Worm (Caenorhabditis elegans) whole organism, L1 larva: ENCODE results near the gene edg-1.

Source experiments
- C04F5.9 ChIP-seq: sonication (generic microtip); optimal IDR thresholded peaks from 2 replicates; lab custom pipeline; 2016; ENCODE audit warnings: missing genetic modification characterization, missing compliant biosample characterization
- C34B4.2 ChIP-seq: sonication (generic microtip); optimal IDR thresholded peaks from 2 replicates; lab custom pipeline; 2017; ENCODE audit warnings: mild to moderate bottlenecking, missing genetic modification characterization, missing compliant biosample characterization
- Y116A8C.19 ChIP-seq: sonication (generic microtip); optimal IDR thresholded peaks from 2 replicates; lab custom pipeline; 2016; ENCODE audit warnings: missing compliant biosample characterization, missing genetic modification characterization, borderline replicate concordance
- aha-1 ChIP-seq: fragments of 150-350 bp; optimal IDR thresholded peaks from 2 replicates; lab custom pipeline; 2014; ENCODE audit warnings: missing biosample characterization, missing genetic modification characterization
- blmp-1 ChIP-seq: fragments of 150-350 bp; optimal IDR thresholded peaks from 2 replicates; lab custom pipeline; 2014; ENCODE audit warnings: missing biosample characterization, missing genetic modification characterization
- ceh-8 ChIP-seq: fragments of 200-800 bp; sonication (Bioruptor generic); optimal IDR thresholded peaks from 2 replicates; lab custom pipeline; 2018; ENCODE audit warnings: mild to moderate bottlenecking, missing genetic modification characterization, moderate library complexity, missing compliant biosample characterization
- ceh-82 ChIP-seq, 3 experiments: fragments of 150-350 bp in 1 of 3; sonication (generic microtip) in 2 of 3; optimal IDR thresholded peaks; 2 replicates each; lab custom pipeline; 2014 to 2017; ENCODE audit warnings: missing biosample characterization in 3 of 3, missing genetic modification characterization in 3 of 3
- ceh-88 ChIP-seq: fragments of 200-800 bp; sonication (Bioruptor generic); IDR thresholded peaks from 2 replicates; pipeline ENCODE4 v1.3.6; 2022; ENCODE audit warnings: missing genetic modification characterization, missing compliant biosample characterization
- efl-1 ChIP-seq, 4 experiments: fragments of 150-350 bp; optimal IDR thresholded peaks in 3 of 4; peaks in 1 of 4; 1 replicate in 1 of 4; 2 replicates in 3 of 4; lab custom pipeline; 2014; ENCODE audit warnings: missing biosample characterization in 2 of 4, missing genetic modification characterization in 2 of 4, missing genetic modification reagents in 2 of 4
- egl-27 ChIP-seq, 2 experiments: fragments of 150-350 bp in 1 of 2; sonication (generic microtip); optimal IDR thresholded peaks; 3 replicates each; lab custom pipeline; 2017 to 2018; ENCODE audit warnings: missing biosample characterization in 2 of 2, missing genetic modification characterization in 2 of 2, missing genetic modification reagents in 2 of 2
- ets-5 ChIP-seq: fragments of 200-800 bp; sonication (Bioruptor generic); IDR thresholded peaks from 2 replicates; pipeline ENCODE4 v1.3.6; 2022; ENCODE audit warnings: missing genetic modification characterization, missing compliant biosample characterization
- fkh-10 ChIP-seq: sonication (generic microtip); optimal IDR thresholded peaks from 2 replicates; lab custom pipeline; 2017; ENCODE audit warnings: missing biosample characterization, missing genetic modification reagents, missing genetic modification characterization
- hpl-2 ChIP-seq: fragments of 150-350 bp; optimal IDR thresholded peaks from 2 replicates; lab custom pipeline; 2014; ENCODE audit warnings: missing biosample characterization, missing genetic modification reagents, missing genetic modification characterization
- lin-13 ChIP-seq: fragments of 150-350 bp; optimal IDR thresholded peaks from 2 replicates; lab custom pipeline; 2014; ENCODE audit warnings: missing biosample characterization, missing genetic modification reagents, missing genetic modification characterization
- lin-14 ChIP-seq: fragments of 200-800 bp; sonication (Bioruptor generic); optimal IDR thresholded peaks from 2 replicates; lab custom pipeline; 2018; ENCODE audit warnings: mild to moderate bottlenecking, missing genetic modification characterization, moderate library complexity, missing compliant biosample characterization
- lin-39 ChIP-seq: fragments of 150-350 bp; optimal IDR thresholded peaks from 2 replicates; lab custom pipeline; 2014; ENCODE audit warnings: missing biosample characterization, missing genetic modification reagents, missing genetic modification characterization
- lsy-2 ChIP-seq, 2 experiments: fragments of 150-350 bp; optimal IDR thresholded peaks; 2 replicates each; lab custom pipeline; 2014; ENCODE audit warnings: missing biosample characterization in 2 of 2, missing genetic modification characterization in 2 of 2
- mab-9 ChIP-seq: fragments of 200-800 bp; sonication (Bioruptor generic); IDR thresholded peaks from 2 replicates; pipeline ENCODE4 v1.3.6; 2022; ENCODE audit warnings: missing genetic modification reagents, missing genetic modification characterization, missing compliant biosample characterization
- mdl-1 ChIP-seq, 2 experiments: fragments of 150-350 bp; optimal IDR thresholded peaks; 2 replicates each; lab custom pipeline; 2014 to 2017; ENCODE audit warnings: missing biosample characterization in 2 of 2, missing genetic modification characterization in 2 of 2, inconsistent platforms in 1 of 2
- mep-1 ChIP-seq: fragments of 150-350 bp; optimal IDR thresholded peaks from 2 replicates; lab custom pipeline; 2014; ENCODE audit warnings: missing biosample characterization, missing genetic modification characterization
- nhr-20 ChIP-seq: sonication (generic microtip); optimal IDR thresholded peaks from 2 replicates; lab custom pipeline; 2016; ENCODE audit warnings: mild to moderate bottlenecking, missing genetic modification characterization, missing compliant biosample characterization
- nhr-71 ChIP-seq: sonication (generic microtip); optimal IDR thresholded peaks from 2 replicates; lab custom pipeline; 2016; ENCODE audit warnings: mild to moderate bottlenecking, missing genetic modification characterization, moderate library complexity, missing compliant biosample characterization
- nhr-77 ChIP-seq: fragments of 150-350 bp; optimal IDR thresholded peaks from 2 replicates; lab custom pipeline; 2014; ENCODE audit warnings: missing biosample characterization, missing genetic modification characterization
- nhr-84 ChIP-seq: sonication (generic microtip); optimal IDR thresholded peaks from 2 replicates; lab custom pipeline; 2017; ENCODE audit warnings: missing biosample characterization, missing genetic modification characterization
- nhr-85 ChIP-seq: sonication (generic microtip); peaks from one replicate; lab custom pipeline; 2016; ENCODE audit warnings: missing genetic modification characterization, inconsistent platforms, missing compliant biosample characterization
- pax-3 ChIP-seq: fragments of 200-800 bp; sonication (Bioruptor generic); optimal IDR thresholded peaks from 2 replicates; lab custom pipeline; 2018; ENCODE audit warnings: mild to moderate bottlenecking, missing genetic modification characterization, moderate library complexity, missing compliant biosample characterization
- skn-1 ChIP-seq: fragments of 150-350 bp; optimal IDR thresholded peaks from 2 replicates; lab custom pipeline; 2014; ENCODE audit warnings: missing biosample characterization, missing genetic modification characterization
- snu-23 ChIP-seq: sonication (generic microtip); optimal IDR thresholded peaks from 2 replicates; lab custom pipeline; 2016; ENCODE audit warnings: missing genetic modification characterization, missing compliant biosample characterization
- sox-4 ChIP-seq: sonication (generic microtip); optimal IDR thresholded peaks from 2 replicates; lab custom pipeline; 2016; ENCODE audit warnings: missing genetic modification characterization, missing compliant biosample characterization
- sptf-1 ChIP-seq: fragments of 150-350 bp; optimal IDR thresholded peaks from 2 replicates; lab custom pipeline; 2014; ENCODE audit warnings: missing biosample characterization, missing genetic modification characterization
- swsn-7 ChIP-seq: sonication (generic microtip); optimal IDR thresholded peaks from 2 replicates; lab custom pipeline; 2016; ENCODE audit warnings: missing genetic modification characterization, missing compliant biosample characterization
- tbx-2 ChIP-seq: sonication (generic microtip); optimal IDR thresholded peaks from 2 replicates; lab custom pipeline; 2016; ENCODE audit warnings: missing genetic modification characterization, missing compliant biosample characterization
- unc-130 ChIP-seq: fragments of 150-350 bp; optimal IDR thresholded peaks from 2 replicates; lab custom pipeline; 2017; ENCODE audit warnings: missing biosample characterization, missing genetic modification characterization, inconsistent platforms
- unc-30 ChIP-seq: sonication (generic microtip); optimal IDR thresholded peaks from 2 replicates; lab custom pipeline; 2017; ENCODE audit warnings: missing biosample characterization, missing genetic modification characterization
- unc-98 ChIP-seq: fragments of 200-800 bp; sonication (Bioruptor generic); IDR thresholded peaks from 2 replicates; pipeline ENCODE4 v1.3.6; 2022; ENCODE audit warnings: missing genetic modification characterization, missing compliant biosample characterization
- xbp-1 ChIP-seq: sonication (generic microtip); optimal IDR thresholded peaks from 2 replicates; lab custom pipeline; 2016; ENCODE audit warnings: missing genetic modification characterization, missing compliant biosample characterization
- zag-1 ChIP-seq: fragments of 150-350 bp; optimal IDR thresholded peaks from 2 replicates; lab custom pipeline; 2014; ENCODE audit warnings: missing biosample characterization, missing genetic modification characterization
- ztf-11 ChIP-seq, 2 experiments: sonication (generic microtip); optimal IDR thresholded peaks; 2 replicates each; lab custom pipeline; 2016 to 2017; ENCODE audit warnings: missing genetic modification characterization in 2 of 2, missing biosample characterization in 1 of 2, missing compliant biosample characterization in 1 of 2

edg-1 gene

ce11 chrIV:11314885-11315284 lies 5.7 kb upstream of the edg-1 start, which contains the start of the genes B0035.3, B0035.22 and pfd-4 (continued):
- TF ChIP-seq pax-3 (tag; lab: Kevin White, UChicago): peak; percentile 73
- peak in 1 of 3 experiments; percentile 30 for TF ChIP-seq ceh-82 (tag; optimal IDR thresholded peaks at IDR 0.05; lab: Kevin White, UChicago)
- peak; percentile 73 for TF ChIP-seq C04F5.9 (tag; lab: Kevin White, UChicago)
- TF ChIP-seq fkh-10 (GFP tag; lab: Kevin White, UChicago): no peak
- TF ChIP-seq snu-23: peak; percentile 76
- peak; percentile 84 for TF ChIP-seq nhr-85 (tag; lab: Kevin White, UChicago)
- TF ChIP-seq ceh-88 (GFP tag; lab: Robert Waterston, UW): no peak
- TF ChIP-seq lsy-2 (tag; optimal IDR thresholded peaks at IDR 0.05; lab: Kevin White, UChicago): peak; percentile 70 to 79
- TF ChIP-seq efl-1 (optimal IDR thresholded peaks at IDR 0.05; lab: Kevin White, UChicago): peak; percentile 14 to 60
- TF ChIP-seq efl-1 (GFP tag; optimal IDR thresholded peaks at IDR 0.05 in 1 of 2; lab: Kevin White, UChicago): peak; percentile 45 to 73
- no peak for TF ChIP-seq zag-1 (tag; lab: Kevin White, UChicago)
- TF ChIP-seq xbp-1 (tag; lab: Kevin White, UChicago): peak; percentile 72
- peak; percentile 39 for TF ChIP-seq blmp-1 (tag; lab: Kevin White, UChicago)
- peak; percentile 82 for TF ChIP-seq tbx-2 (tag; lab: Kevin White, UChicago)
- no peak for TF ChIP-seq mab-9 (GFP tag; lab: Robert Waterston, UW)
- no peak for TF ChIP-seq unc-30 (tag; lab: Kevin White, UChicago)
- no peak for TF ChIP-seq ceh-8 (GFP tag; lab: Kevin White, UChicago)
- TF ChIP-seq ets-5 (GFP tag; lab: Robert Waterston, UW): no peak
- peak; percentile 82 for TF ChIP-seq nhr-71
- TF ChIP-seq C34B4.2 (tag; lab: Kevin White, UChicago): no peak
- peak in 1 of 2 experiments; percentile 3 for TF ChIP-seq mdl-1 (tag; optimal IDR thresholded peaks at IDR 0.05; lab: Kevin White, UChicago)
- TF ChIP-seq swsn-7 (tag; lab: Kevin White, UChicago): peak; percentile 77
- peak; percentile 70 for TF ChIP-seq nhr-20 (tag; lab: Kevin White, UChicago)
- peak; percentile 46 for TF ChIP-seq Y116A8C.19 (tag; lab: Kevin White, UChicago)
- no peak for TF ChIP-seq aha-1 (tag; lab: Kevin White, UChicago)
- no peak for TF ChIP-seq nhr-77 (tag; lab: Kevin White, UChicago)

DNA sequence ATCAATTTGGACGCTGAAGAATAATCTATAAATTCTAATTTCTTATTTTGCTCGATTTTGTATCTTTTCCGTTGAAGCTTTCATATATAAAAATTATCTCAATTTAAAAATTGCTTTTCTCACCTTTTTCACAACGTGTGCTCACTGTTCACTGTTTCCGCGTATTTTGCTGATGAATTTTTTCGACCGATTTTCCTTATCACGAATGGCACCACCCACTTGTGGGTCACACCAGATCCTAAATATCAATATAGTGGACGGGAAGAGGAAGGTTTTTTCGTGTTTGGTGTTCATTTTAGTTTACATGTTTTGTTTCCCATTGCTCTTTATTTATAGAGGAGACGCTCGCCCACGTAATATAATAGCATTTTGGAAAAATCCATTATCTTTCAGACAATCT lies 4.9 kb upstream of the edg-1 start:
- peak; percentile 80 for TF ChIP-seq nhr-85 (tag; lab: Kevin White, UChicago)
- TF ChIP-seq ztf-11 (tag; optimal IDR thresholded peaks at IDR 0.05; lab: Kevin White, UChicago): peak in 1 of 2 experiments; percentile 26
- TF ChIP-seq nhr-84 (tag; lab: Kevin White, UChicago): no peak
- no peak for TF ChIP-seq efl-1 (optimal IDR thresholded peaks at IDR 0.05; lab: Kevin White, UChicago)
- TF ChIP-seq efl-1 (GFP tag; optimal IDR thresholded peaks at IDR 0.05 in 1 of 2; lab: Kevin White, UChicago): peak in 1 of 2 experiments; percentile 90

DNA sequence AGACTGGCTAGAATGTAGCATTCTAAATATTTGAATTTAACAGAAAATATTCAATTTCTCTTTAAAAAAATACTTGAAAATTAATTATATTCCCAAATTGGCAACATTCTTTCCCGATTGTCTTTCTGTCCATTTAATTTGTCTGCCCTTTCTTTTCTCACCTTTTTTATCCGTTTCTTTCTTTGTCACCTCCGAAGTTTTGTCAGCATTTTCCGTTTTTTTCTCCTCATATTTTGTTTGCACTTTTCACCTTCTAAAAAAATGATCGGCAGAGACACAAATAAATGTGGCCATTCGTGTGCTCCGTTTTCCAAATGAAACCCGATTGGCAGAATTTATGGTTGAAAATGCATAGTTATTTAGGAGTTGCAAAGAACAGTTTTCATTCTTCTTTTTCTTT lies 4.5 kb upstream of the edg-1 start:
- TF ChIP-seq zag-1 (tag; lab: Kevin White, UChicago): no peak
- no peak for TF ChIP-seq egl-27 (tag; optimal IDR thresholded peaks at IDR 0.05; lab: Kevin White, UChicago)
- no peak for TF ChIP-seq ceh-8 (GFP tag; lab: Kevin White, UChicago)
- no peak for TF ChIP-seq tbx-2 (tag; lab: Kevin White, UChicago)
- TF ChIP-seq skn-1 (tag; lab: Kevin White, UChicago): peak; percentile 78
- peak; percentile 51 for TF ChIP-seq lin-14
- TF ChIP-seq mep-1 (tag; lab: Kevin White, UChicago): no peak
- TF ChIP-seq unc-130 (tag; lab: Kevin White, UChicago): no peak
- peak; percentile 31 for TF ChIP-seq nhr-85 (tag; lab: Kevin White, UChicago)
- no peak for TF ChIP-seq sptf-1 (tag; lab: Kevin White, UChicago)
- TF ChIP-seq sox-4 (tag; lab: Kevin White, UChicago): no peak
- no peak for TF ChIP-seq fkh-10 (GFP tag; lab: Kevin White, UChicago)
- no peak for TF ChIP-seq snu-23
- TF ChIP-seq lin-13 (GFP tag; lab: Kevin White, UChicago): no peak
- TF ChIP-seq, all 84 proteins: peak for 3

- no peak for TF ChIP-seq unc-98
- peak; percentile 53 for TF ChIP-seq nhr-85 (tag; lab: Kevin White, UChicago)
- TF ChIP-seq lin-39 (tag; lab: Kevin White, UChicago): no peak
- no peak for TF ChIP-seq hpl-2 (GFP tag; lab: Kevin White, UChicago)
- peak; percentile 31 for TF ChIP-seq skn-1 (tag; lab: Kevin White, UChicago)
These were observed 4.0 kb upstream of the edg-1 start for ce11 chrIV:11316640-11317039.
